Fruit fly (Drosophila melanogaster) whole organism, embryonic: Measurements from ENCODE around the gene Ubi-p5E.

Source experiments
- Aef1 ChIP-seq: fragments of 200-800 bp; sonication (Bioruptor generic); IDR thresholded peaks from 3 replicates; pipeline ENCODE4 v1.3.6; 2022; ENCODE audit warnings: missing biosample characterization, missing genetic modification characterization
- CG10274 ChIP-seq: fragments of 200-800 bp; sonication (Bioruptor generic); optimal IDR thresholded peaks from 3 replicates; lab custom pipeline; 2017; ENCODE audit warnings: missing biosample characterization, mild to moderate bottlenecking, missing genetic modification characterization
- CG12071 ChIP-seq: fragments of 200-800 bp; sonication (Bioruptor generic); optimal IDR thresholded peaks from 3 replicates; lab custom pipeline; 2018; ENCODE audit warnings: missing biosample characterization, mild to moderate bottlenecking, missing genetic modification characterization
- CG14014 ChIP-seq: fragments of 200-800 bp; sonication (Bioruptor generic); IDR thresholded peaks from 2 replicates; pipeline ENCODE4 v1.3.6; 2022; ENCODE audit warnings: missing biosample characterization, missing genetic modification characterization
- CG1832 ChIP-seq: fragments of 200-800 bp; sonication (Bioruptor generic); optimal IDR thresholded peaks from 2 replicates; lab custom pipeline; 2017; ENCODE audit warnings: missing biosample characterization, mild to moderate bottlenecking, missing genetic modification characterization, inconsistent platforms
- CG2199 ChIP-seq: fragments of 200-800 bp; sonication (Bioruptor generic); IDR thresholded peaks from 3 replicates; pipeline ENCODE4 v1.3.6; 2022; ENCODE audit warnings: missing biosample characterization, missing genetic modification characterization
- CG42726 ChIP-seq: fragments of 200-800 bp; sonication (Bioruptor generic); IDR thresholded peaks from 2 replicates; pipeline ENCODE4 v1.3.6; 2022; ENCODE audit warnings: missing biosample characterization, missing genetic modification characterization; ENCODE audit not compliant: partially characterized antibody
- HLH54F ChIP-seq: fragments of 200-800 bp; sonication (Bioruptor generic); optimal IDR thresholded peaks from 3 replicates; lab custom pipeline; 2016; ENCODE audit warnings: missing biosample characterization, missing genetic modification characterization
- Trl ChIP-seq, 3 experiments: fragments of >200 bp in 2 of 3; fragments of 200-800 bp in 1 of 3; sonication (Bioruptor generic) in 1 of 3; optimal IDR thresholded peaks; 2 replicates in 1 of 3; 3 replicates in 2 of 3; lab custom pipeline; 2016 to 2017; ENCODE audit warnings: missing biosample characterization in 1 of 3, missing genetic modification characterization in 1 of 3
- cg ChIP-seq: fragments of 200-800 bp; sonication (Bioruptor generic); optimal IDR thresholded peaks from 3 replicates; lab custom pipeline; 2019; ENCODE audit warnings: missing biosample characterization, mild to moderate bottlenecking, missing genetic modification characterization, moderate library complexity
- corto ChIP-seq: fragments of 200-800 bp; sonication (Bioruptor generic); optimal IDR thresholded peaks from 2 replicates; lab custom pipeline; 2016; ENCODE audit warnings: missing biosample characterization, mild to moderate bottlenecking, missing genetic modification characterization, moderate library complexity
- gce ChIP-seq: fragments of 200-800 bp; sonication (Bioruptor generic); IDR thresholded peaks from 3 replicates; pipeline ENCODE4 v1.3.6; 2022; ENCODE audit warnings: missing biosample characterization, missing genetic modification characterization
- jigr1 ChIP-seq: fragments of 200-800 bp; sonication (Bioruptor generic); IDR thresholded peaks from 3 replicates; pipeline ENCODE4 v1.3.6; 2022; ENCODE audit warnings: missing biosample characterization, missing genetic modification characterization
- org-1 ChIP-seq: fragments of 200-800 bp; sonication (Bioruptor generic); optimal IDR thresholded peaks from 2 replicates; lab custom pipeline; 2017; ENCODE audit warnings: missing biosample characterization, missing genetic modification characterization
- salm ChIP-seq: fragments of 200-800 bp; sonication (Bioruptor generic); optimal IDR thresholded peaks from 2 replicates; lab custom pipeline; 2018; ENCODE audit warnings: missing biosample characterization, mild to moderate bottlenecking, missing genetic modification characterization
- tna ChIP-seq: fragments of 200-800 bp; sonication (Bioruptor generic); IDR thresholded peaks from 2 replicates; pipeline ENCODE4 v1.3.6; 2022; ENCODE audit warnings: missing biosample characterization, missing genetic modification characterization; ENCODE audit not compliant: partially characterized antibody
- zen ChIP-seq: fragments of 200-800 bp; sonication (Bioruptor generic); optimal IDR thresholded peaks from 3 replicates; lab custom pipeline; 2018; ENCODE audit warnings: missing biosample characterization, mild to moderate bottlenecking, missing genetic modification characterization, moderate library complexity

The Ubi-p5E gene

DNA sequence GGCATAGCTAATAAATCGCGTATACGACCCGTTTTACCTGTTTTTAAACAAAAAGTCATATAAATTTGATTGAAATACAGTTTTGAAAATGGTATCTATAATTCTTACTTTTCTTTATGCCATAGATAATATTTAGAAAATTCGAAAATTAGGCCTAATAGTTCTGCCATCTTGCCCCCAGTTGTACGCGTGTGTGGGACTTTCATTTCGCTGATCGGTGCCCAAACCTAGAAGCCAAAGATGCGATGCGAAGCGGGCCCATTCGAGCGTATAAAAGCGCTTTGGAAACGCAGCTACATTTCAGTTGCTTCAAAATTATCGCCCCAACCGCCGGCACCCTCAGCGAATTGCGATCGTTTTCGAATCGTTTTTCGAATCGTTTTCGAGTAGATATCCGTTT, 42.4 kb downstream of the Ubi-p5E start, which contains the start of gene CG14445 (continued):
- TF ChIP-seq CG10274 (GFP tag; lab: Kevin White, UChicago) = no peak

DNA sequence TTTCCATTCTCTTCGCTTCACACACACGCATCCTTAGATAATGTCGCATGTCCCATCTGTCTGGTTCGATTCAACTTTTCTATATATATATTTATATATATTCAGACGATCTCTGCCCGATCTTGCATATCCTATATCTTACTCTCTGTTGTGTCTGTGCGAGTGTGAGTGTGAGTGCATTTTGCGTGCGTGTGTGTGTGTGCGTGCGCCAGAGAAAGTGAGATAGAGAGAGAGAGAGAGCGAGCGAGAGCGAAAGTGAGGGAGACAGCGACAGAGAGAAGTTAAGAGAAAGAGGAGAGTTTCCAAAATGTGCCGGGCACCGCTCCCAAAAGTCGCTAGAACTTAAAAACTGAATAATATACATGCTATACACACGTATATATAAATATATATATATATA, 47.7 kb downstream of the Ubi-p5E start:
- TF ChIP-seq salm (tag; lab: Kevin White, UChicago) (no peak), tna (no peak), org-1 (GFP tag; lab: Kevin White, UChicago) (no peak), cg (GFP tag; lab: Kevin White, UChicago) (peak; percentile 62), CG12071 (no peak), Trl (optimal IDR thresholded peaks at IDR 0.05; lab: Kevin White, UChicago) (peak; percentile 19 to 36), Trl (GFP tag; optimal IDR thresholded peaks at IDR 0.05; lab: Kevin White, UChicago) (no peak), CG42726 (GFP tag; lab: Robert Waterston, UW) (no peak), zen (tag; lab: Kevin White, UChicago) (no peak), corto (GFP tag; lab: Kevin White, UChicago) (no peak), gce (no peak), CG1832 (GFP tag; lab: Kevin White, UChicago) (peak; percentile 83), jigr1 (GFP tag; lab: Robert Waterston, UW) (no peak), CG2199 (GFP tag; lab: Robert Waterston, UW) (no peak), HLH54F (no peak), Aef1 (GFP tag; lab: Robert Waterston, UW) (no peak), CG14014 (no peak)
